Fruit fly (Drosophila melanogaster) whole organism, prepupa: ENCODE data around the gene CG18473.

Source experiments
- Blimp-1 ChIP-seq: fragments of 200-800 bp; sonication (Bioruptor generic); optimal IDR thresholded peaks from 3 replicates; lab custom pipeline; 2017; ENCODE audit warnings: missing biosample characterization, missing genetic modification characterization, mild to moderate bottlenecking, moderate library complexity, missing genetic modification reagents
- CG10631 ChIP-seq: fragments of 200-800 bp; sonication (Bioruptor generic); optimal IDR thresholded peaks from 2 replicates; lab custom pipeline; 2016; ENCODE audit warnings: missing biosample characterization, missing genetic modification characterization
- CG11294 ChIP-seq: fragments of 200-800 bp; sonication (Bioruptor generic); IDR thresholded peaks from 2 replicates; pipeline ENCODE4 v1.3.6; 2022; ENCODE audit warnings: missing biosample characterization, missing genetic modification characterization
- CG11762 ChIP-seq: fragments of 200-800 bp; sonication (Bioruptor generic); optimal IDR thresholded peaks from 3 replicates; lab custom pipeline; 2016; ENCODE audit warnings: missing biosample characterization, missing genetic modification characterization; ENCODE audit not compliant: insufficient read depth
- CG11902 ChIP-seq: fragments of 200-800 bp; sonication (Bioruptor generic); optimal IDR thresholded peaks from 3 replicates; lab custom pipeline; 2016; ENCODE audit warnings: missing biosample characterization, missing genetic modification characterization
- CG15336 ChIP-seq: fragments of 200-800 bp; sonication (Bioruptor generic); IDR thresholded peaks from 2 replicates; pipeline ENCODE4 v1.3.6; 2022; ENCODE audit warnings: missing biosample characterization, missing genetic modification characterization
- CG1621 ChIP-seq: fragments of 200-800 bp; sonication (Bioruptor generic); optimal IDR thresholded peaks from 3 replicates; lab custom pipeline; 2018; ENCODE audit warnings: missing biosample characterization, mild to moderate bottlenecking, missing genetic modification characterization
- CG16779 ChIP-seq: fragments of 200-800 bp; sonication (Bioruptor generic); optimal IDR thresholded peaks from 3 replicates; lab custom pipeline; 2017; ENCODE audit warnings: missing biosample characterization, mild to moderate bottlenecking, missing genetic modification characterization
- CG31627 ChIP-seq: fragments of 200-800 bp; sonication (Bioruptor generic); optimal IDR thresholded peaks from 3 replicates; lab custom pipeline; 2016; ENCODE audit warnings: missing biosample characterization, missing genetic modification characterization
- CG32006 ChIP-seq: fragments of 200-800 bp; sonication (Bioruptor generic); optimal IDR thresholded peaks from 3 replicates; lab custom pipeline; 2017; ENCODE audit warnings: missing biosample characterization, mild to moderate bottlenecking, missing genetic modification characterization
- CG4318 ChIP-seq: fragments of 200-800 bp; sonication (Bioruptor generic); optimal IDR thresholded peaks from 3 replicates; lab custom pipeline; 2017; ENCODE audit warnings: missing biosample characterization, mild to moderate bottlenecking, missing genetic modification characterization
- CG6163 ChIP-seq: fragments of 200-800 bp; sonication (Bioruptor generic); IDR thresholded peaks from 3 replicates; pipeline ENCODE4 v1.3.6; 2022; ENCODE audit warnings: missing biosample characterization, missing genetic modification characterization
- CG6276 ChIP-seq: fragments of 200-800 bp; sonication (Bioruptor generic); optimal IDR thresholded peaks from 2 replicates; lab custom pipeline; 2017; ENCODE audit warnings: missing biosample characterization, mild to moderate bottlenecking, missing genetic modification characterization
- CG6792 ChIP-seq: fragments of 200-800 bp; sonication (Bioruptor generic); optimal IDR thresholded peaks from 3 replicates; lab custom pipeline; 2016; ENCODE audit warnings: missing biosample characterization, missing genetic modification characterization
- CG6808 ChIP-seq: fragments of 200-800 bp; sonication (Bioruptor generic); optimal IDR thresholded peaks from 3 replicates; lab custom pipeline; 2017; ENCODE audit warnings: missing biosample characterization, missing genetic modification characterization, mild to moderate bottlenecking, moderate library complexity, missing genetic modification reagents
- CG6854 ChIP-seq: fragments of 200-800 bp; sonication (Bioruptor generic); optimal IDR thresholded peaks from 2 replicates; lab custom pipeline; 2017; ENCODE audit warnings: missing biosample characterization, mild to moderate bottlenecking, missing genetic modification characterization
- CG7368 ChIP-seq: fragments of 200-800 bp; sonication (Bioruptor generic); optimal IDR thresholded peaks from 3 replicates; lab custom pipeline; 2016; ENCODE audit warnings: missing biosample characterization, missing genetic modification characterization
- CG8119 ChIP-seq: fragments of 200-800 bp; sonication (Bioruptor generic); IDR thresholded peaks from 3 replicates; pipeline ENCODE4 v1.3.6; 2022; ENCODE audit warnings: missing biosample characterization, missing genetic modification characterization
- CG8632 ChIP-seq: fragments of 200-800 bp; sonication (Bioruptor generic); optimal IDR thresholded peaks from 3 replicates; lab custom pipeline; 2016; ENCODE audit warnings: missing biosample characterization, missing genetic modification characterization
- Eip78C ChIP-seq: fragments of 200-800 bp; sonication (Bioruptor generic); peaks from one replicate; lab custom pipeline; 2016; ENCODE audit warnings: missing biosample characterization, missing genetic modification characterization
- Eip93F ChIP-seq: fragments of 200-800 bp; sonication (Bioruptor generic); optimal IDR thresholded peaks from 2 replicates; lab custom pipeline; 2016; ENCODE audit warnings: missing biosample characterization, mild to moderate bottlenecking, missing genetic modification characterization
- Ets21C ChIP-seq: fragments of 200-800 bp; sonication (Bioruptor generic); optimal IDR thresholded peaks from 3 replicates; lab custom pipeline; 2016; ENCODE audit warnings: missing biosample characterization, missing genetic modification characterization
- Gug ChIP-seq: fragments of 200-800 bp; sonication (Bioruptor generic); IDR thresholded peaks from 2 replicates; pipeline ENCODE4 v1.3.6; 2022; ENCODE audit warnings: missing biosample characterization, missing genetic modification characterization
- Hr4 ChIP-seq: fragments of 200-800 bp; sonication (Bioruptor generic); optimal IDR thresholded peaks from 3 replicates; lab custom pipeline; 2016; ENCODE audit warnings: missing biosample characterization, missing genetic modification characterization
- Lpt ChIP-seq: fragments of 200-800 bp; sonication (Bioruptor generic); optimal IDR thresholded peaks from 3 replicates; lab custom pipeline; 2016; ENCODE audit warnings: missing biosample characterization, missing genetic modification characterization
- Met ChIP-seq: fragments of 200-800 bp; sonication (Bioruptor generic); optimal IDR thresholded peaks from 3 replicates; lab custom pipeline; 2016; ENCODE audit warnings: missing biosample characterization, missing genetic modification characterization
- OdsH ChIP-seq: fragments of 200-800 bp; sonication (Bioruptor generic); optimal IDR thresholded peaks from 3 replicates; lab custom pipeline; 2016; ENCODE audit warnings: missing biosample characterization, missing genetic modification characterization
- Sox102F ChIP-seq: fragments of 200-800 bp; sonication (Bioruptor generic); optimal IDR thresholded peaks from 2 replicates; lab custom pipeline; 2016; ENCODE audit warnings: missing biosample characterization, mild to moderate bottlenecking, missing genetic modification characterization
- Sox14 ChIP-seq: fragments of 200-800 bp; sonication (Bioruptor generic); optimal IDR thresholded peaks from 3 replicates; lab custom pipeline; 2016; ENCODE audit warnings: missing biosample characterization, missing genetic modification characterization
- Sox15 ChIP-seq: fragments of 200-800 bp; sonication (Bioruptor generic); optimal IDR thresholded peaks from 3 replicates; lab custom pipeline; 2016; ENCODE audit warnings: missing biosample characterization, missing genetic modification characterization
- achi ChIP-seq: fragments of 200-800 bp; sonication (Bioruptor generic); optimal IDR thresholded peaks from 3 replicates; lab custom pipeline; 2016; ENCODE audit warnings: missing biosample characterization, missing genetic modification characterization
- dac ChIP-seq: fragments of 200-800 bp; sonication (Bioruptor generic); optimal IDR thresholded peaks from 2 replicates; lab custom pipeline; 2017; ENCODE audit warnings: missing biosample characterization, mild to moderate bottlenecking, missing genetic modification characterization
- dsx ChIP-seq: fragments of 200-800 bp; optimal IDR thresholded peaks from 3 replicates; lab custom pipeline; 2019; ENCODE audit warnings: missing biosample characterization, mild to moderate bottlenecking, missing genetic modification characterization, moderate library complexity; ENCODE audit not compliant: poor library complexity, severe bottlenecking
- eg ChIP-seq: fragments of 200-800 bp; sonication (Bioruptor generic); IDR thresholded peaks from 3 replicates; pipeline ENCODE4 v1.3.6; 2022; ENCODE audit warnings: missing biosample characterization, missing genetic modification characterization
- esn ChIP-seq: fragments of 200-800 bp; sonication (Bioruptor generic); optimal IDR thresholded peaks from 2 replicates; lab custom pipeline; 2016; ENCODE audit warnings: missing biosample characterization, mild to moderate bottlenecking, missing genetic modification characterization, moderate library complexity
- fd59A ChIP-seq: fragments of 200-800 bp; sonication (Bioruptor generic); optimal IDR thresholded peaks from 2 replicates; lab custom pipeline; 2017; ENCODE audit warnings: missing biosample characterization, mild to moderate bottlenecking, missing genetic modification characterization, missing genetic modification reagents
- fkh ChIP-seq: fragments of 200-800 bp; sonication (Bioruptor generic); optimal IDR thresholded peaks from 3 replicates; lab custom pipeline; 2017; ENCODE audit warnings: missing biosample characterization, mild to moderate bottlenecking, missing genetic modification characterization, moderate library complexity
- net ChIP-seq: fragments of 200-800 bp; sonication (Bioruptor generic); optimal IDR thresholded peaks from 3 replicates; lab custom pipeline; 2016; ENCODE audit warnings: missing biosample characterization, missing genetic modification characterization
- pdm3 ChIP-seq: fragments of 200-800 bp; sonication (Bioruptor generic); optimal IDR thresholded peaks from 3 replicates; lab custom pipeline; 2016; ENCODE audit warnings: missing biosample characterization, missing genetic modification characterization
- salr ChIP-seq, 2 experiments: fragments of 200-800 bp; sonication (Bioruptor generic); optimal IDR thresholded peaks; 3 replicates each; lab custom pipeline; 2016 to 2018; ENCODE audit warnings: missing biosample characterization in 2 of 2, missing genetic modification characterization in 2 of 2, mild to moderate bottlenecking in 1 of 2
- spab ChIP-seq: fragments of 200-800 bp; sonication (Bioruptor generic); optimal IDR thresholded peaks from 2 replicates; lab custom pipeline; 2017; ENCODE audit warnings: missing biosample characterization, mild to moderate bottlenecking, missing genetic modification characterization, missing genetic modification reagents
- ss ChIP-seq, 2 experiments: fragments of 200-800 bp; sonication (Bioruptor generic); optimal IDR thresholded peaks; 2 replicates in 1 of 2; 3 replicates in 1 of 2; lab custom pipeline; 2017 to 2018; ENCODE audit warnings: mild to moderate bottlenecking in 2 of 2, missing biosample characterization in 2 of 2, missing genetic modification characterization in 2 of 2, moderate library complexity in 1 of 2
- svp ChIP-seq: fragments of 200-800 bp; sonication (Bioruptor generic); peaks from one replicate; lab custom pipeline; 2016; ENCODE audit warnings: missing biosample characterization, missing genetic modification characterization
- vri ChIP-seq: fragments of 200-800 bp; sonication (Bioruptor generic); optimal IDR thresholded peaks from 3 replicates; lab custom pipeline; 2016; ENCODE audit warnings: missing biosample characterization, mild to moderate bottlenecking, missing genetic modification characterization

The CG18473 gene

DNA sequence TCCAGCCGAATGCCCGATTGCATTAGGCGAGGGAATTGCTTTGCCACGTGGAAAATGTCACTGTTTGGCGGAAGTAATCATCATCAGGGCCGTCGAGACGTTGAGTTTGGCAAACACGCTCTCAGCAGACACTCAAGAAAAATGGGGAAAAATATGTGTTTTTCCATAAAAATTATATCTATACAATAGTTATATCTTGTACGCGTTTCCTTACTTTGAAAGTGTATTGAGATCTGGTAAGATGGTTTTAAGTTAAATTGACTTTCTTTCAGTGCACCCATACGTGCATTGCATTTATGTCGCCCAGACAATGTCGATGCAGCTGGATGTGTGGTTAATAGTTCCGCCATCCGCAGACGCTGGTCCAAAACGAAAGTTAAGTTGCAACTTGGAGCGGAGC lies 22.9 kb downstream of the CG18473 start (continued):
- TF ChIP-seq salr (GFP tag; optimal IDR thresholded peaks at IDR 0.05; lab: Kevin White, UChicago) (no peak), CG10631 (GFP tag; lab: Kevin White, UChicago) (no peak), Eip93F (GFP tag; lab: Kevin White, UChicago) (no peak), Blimp-1 (GFP tag; lab: Kevin White, UChicago) (no peak), CG4318 (GFP tag; lab: Kevin White, UChicago) (no peak), CG11902 (GFP tag; lab: Kevin White, UChicago) (no peak), eg (GFP tag; lab: Robert Waterston, UW) (peak; percentile 58; the same call in 1 of the 3 replicates), Sox15 (GFP tag; lab: Kevin White, UChicago) (no peak), fkh (no peak), Met (GFP tag; lab: Kevin White, UChicago) (no peak), CG6808 (GFP tag; lab: Kevin White, UChicago) (no peak), CG31627 (GFP tag; lab: Kevin White, UChicago) (no peak), CG11294 (GFP tag; lab: Robert Waterston, UW) (no peak), dsx (GFP tag; lab: Kevin White, UChicago) (no peak), Gug (0 out of 2 replicates have a peak, but pooled peaks have one; percentile 30), CG32006 (peak; percentile 50), dac (GFP tag; lab: Kevin White, UChicago) (no peak), CG6276 (GFP tag; lab: Kevin White, UChicago) (no peak), svp (GFP tag; lab: Kevin White, UChicago) (no peak), CG8119 (GFP tag; lab: Robert Waterston, UW) (peak; percentile 59), CG6792 (GFP tag; lab: Kevin White, UChicago) (no peak), ss (GFP tag; optimal IDR thresholded peaks at IDR 0.05; lab: Kevin White, UChicago) (no peak), fd59A (GFP tag; lab: Kevin White, UChicago) (no peak), CG15336 (peak; percentile 55), achi (GFP tag; lab: Kevin White, UChicago) (peak; percentile 12)

DNA sequence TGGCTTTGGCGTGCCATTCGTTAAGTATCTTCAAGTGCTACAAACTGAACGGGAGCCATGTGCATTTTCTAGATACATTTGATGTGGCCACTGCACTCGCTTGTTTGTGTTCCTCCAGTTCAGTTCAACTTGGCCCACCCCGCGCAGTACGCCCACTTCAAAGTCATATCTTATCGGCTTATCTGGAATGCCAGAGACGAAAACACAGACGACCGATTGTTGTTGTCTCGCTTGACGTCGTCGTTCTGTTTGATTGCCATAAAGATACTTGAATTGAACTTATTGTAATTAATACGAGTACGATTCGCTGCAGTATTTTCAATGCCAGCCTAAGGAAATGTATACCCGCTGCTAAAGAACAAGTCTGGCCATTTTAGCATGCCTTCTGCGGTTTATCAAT lies 24.5 kb downstream of the CG18473 start:
- peak; percentile 10 for TF ChIP-seq Sox14 (GFP tag; lab: Kevin White, UChicago)
- 0 out of 3 replicates have a peak, but pooled peaks have one; percentile 19 for TF ChIP-seq CG6163
- TF ChIP-seq CG8119 (GFP tag; lab: Robert Waterston, UW): no peak
- no peak for TF ChIP-seq esn (GFP tag; lab: Kevin White, UChicago)
- TF ChIP-seq Hr4: no peak
- peak; percentile 42 for TF ChIP-seq vri (GFP tag; lab: Kevin White, UChicago)
- no peak for TF ChIP-seq pdm3 (GFP tag; lab: Kevin White, UChicago)
- peak; percentile 62 for TF ChIP-seq Eip93F (GFP tag; lab: Kevin White, UChicago)
- TF ChIP-seq Eip78C (GFP tag; lab: Kevin White, UChicago): peak; percentile 58

DNA sequence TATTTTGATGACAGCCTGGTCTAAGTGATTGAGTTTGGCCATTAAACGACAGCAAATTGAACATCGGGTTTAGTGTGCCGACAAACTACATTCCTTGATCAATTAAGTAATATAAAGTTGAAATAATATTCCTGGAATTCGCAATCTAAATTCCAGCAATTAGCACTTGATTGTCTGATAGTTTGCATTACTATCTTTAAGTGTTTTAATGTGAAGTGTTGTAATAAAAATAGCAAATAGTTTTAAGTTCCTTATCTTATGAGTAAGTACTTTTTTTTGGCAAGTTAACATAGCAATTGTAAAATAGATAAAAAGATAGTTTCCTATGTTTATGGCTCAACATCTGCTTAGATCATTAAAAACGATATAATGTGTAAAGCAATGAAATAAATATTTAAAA lies 25.2 kb downstream of the CG18473 start:
- TF ChIP-seq CG11294 (GFP tag; lab: Robert Waterston, UW) (no peak), CG6276 (GFP tag; lab: Kevin White, UChicago) (no peak)

DNA sequence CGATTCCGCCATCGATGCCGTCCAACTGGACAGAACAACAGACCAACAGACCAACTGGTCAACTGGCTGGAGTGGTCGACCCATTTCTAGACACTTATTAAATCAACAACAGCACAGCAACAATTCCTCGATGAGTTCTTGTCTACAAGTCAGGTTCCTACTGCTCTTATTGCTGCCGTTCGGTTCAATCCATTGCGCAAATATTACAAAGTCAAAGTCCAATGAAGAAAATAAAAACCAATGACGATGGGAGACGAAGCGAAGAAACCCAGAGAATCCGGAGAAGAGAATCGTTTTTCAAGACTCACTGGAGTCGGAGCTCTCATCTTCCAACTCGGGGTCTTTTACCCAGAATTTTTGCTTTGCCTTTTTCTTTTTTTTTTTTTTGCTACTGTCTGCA lies 25.9 kb downstream of the CG18473 start:
- TF ChIP-seq CG11762: peak; percentile 5
- TF ChIP-seq CG6854 (GFP tag; lab: Kevin White, UChicago): no peak
- no peak for TF ChIP-seq Sox15 (GFP tag; lab: Kevin White, UChicago)
- TF ChIP-seq CG11294 (GFP tag; lab: Robert Waterston, UW): no peak
- peak; percentile 1 to 58 for TF ChIP-seq salr (GFP tag; optimal IDR thresholded peaks at IDR 0.05; lab: Kevin White, UChicago)
- peak; percentile 88 for TF ChIP-seq CG6808 (GFP tag; lab: Kevin White, UChicago)
- no peak for TF ChIP-seq Gug
- TF ChIP-seq OdsH (GFP tag; lab: Kevin White, UChicago): no peak
- TF ChIP-seq Sox102F (GFP tag; lab: Kevin White, UChicago): no peak
- TF ChIP-seq CG16779 (tag; lab: Kevin White, UChicago): peak; percentile 66
- peak; percentile 40; the same call in 1 of the 3 replicates for TF ChIP-seq eg (GFP tag; lab: Robert Waterston, UW)
- TF ChIP-seq fkh: no peak
- TF ChIP-seq CG7368 (GFP tag; lab: Kevin White, UChicago): no peak
- TF ChIP-seq Ets21C (GFP tag; lab: Kevin White, UChicago): no peak
- peak; percentile 62 for TF ChIP-seq net (GFP tag; lab: Kevin White, UChicago)
- no peak for TF ChIP-seq Sox14 (GFP tag; lab: Kevin White, UChicago)
- TF ChIP-seq CG1621: peak; percentile 65
- TF ChIP-seq CG6163: peak; percentile 57; the same call in 2 of the 3 replicates
- peak; percentile 10 for TF ChIP-seq CG32006
- peak; percentile 9 for TF ChIP-seq Lpt (GFP tag; lab: Kevin White, UChicago)
- TF ChIP-seq CG15336: peak; percentile 41; the same call in 1 of the 2 replicates
- TF ChIP-seq spab (GFP tag; lab: Kevin White, UChicago): peak; percentile 76
- no peak for TF ChIP-seq CG8632 (GFP tag; lab: Kevin White, UChicago)
- TF ChIP-seq fd59A (GFP tag; lab: Kevin White, UChicago): no peak
